Worm (Caenorhabditis elegans): ENCODE data around the gene F21G4.3.

DNA sequence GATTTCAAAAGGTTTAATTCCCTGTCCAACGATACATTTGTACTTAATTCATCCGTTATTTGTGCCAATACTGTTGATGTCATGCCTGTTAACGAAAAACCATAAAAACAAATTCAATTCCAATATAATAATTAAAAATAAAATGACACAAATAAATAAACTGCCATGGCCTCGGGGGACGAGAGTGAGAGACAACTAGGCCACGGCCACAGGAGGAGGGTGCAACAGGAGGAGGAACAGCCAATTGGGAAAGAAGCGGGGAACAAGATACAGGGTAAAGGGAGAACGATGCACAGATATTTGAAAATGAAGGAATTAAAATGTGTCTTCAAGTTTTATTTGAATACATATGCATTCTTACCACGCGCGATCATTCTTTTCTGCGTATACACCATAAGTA, 22.4 kb downstream of the F21G4.3 start, which contains the start of gene F21G4.6:
- no peak for TF ChIP-seq ztf-23 (GFP tag; IDR thresholded peaks at IDR 0.05)
- no peak for TF ChIP-seq cog-1 (tag; optimal IDR thresholded peaks at IDR 0.05)
- no peak for TF ChIP-seq ztf-29 (GFP tag; IDR thresholded peaks at IDR 0.05)
- no peak for TF ChIP-seq ref-1 (GFP tag; conservative IDR thresholded peaks at IDR 0.05)
- no peak for TF ChIP-seq med-1 (GFP tag; optimal IDR thresholded peaks at IDR 0.05; ENCODE audit: insufficient read depth)
- TF ChIP-seq T22C8.4 (GFP tag; IDR thresholded peaks at IDR 0.05) = no peak
- no peak for TF ChIP-seq tab-1 (GFP tag; IDR thresholded peaks at IDR 0.05)
- no peak for TF ChIP-seq flt-1 (GFP tag; IDR thresholded peaks at IDR 0.05)
